Worm (Caenorhabditis elegans): ENCODE measurements around the gene F10E9.1.

F10E9.1 gene

ce11 chrIII:8356407-8356881, 33.5 kb downstream of the F10E9.1 start (continued):
- TF ChIP-seq syd-9 (tag; optimal IDR thresholded peaks at IDR 0.05) (peak; percentile 56), che-1 (tag; optimal IDR thresholded peaks at IDR 0.05) (peak; percentile 12)

ce11 chrIII:8358213-8358672, 35.3 kb downstream of the F10E9.1 start, which contains the start of the genes R05D3.8 and rfp-1:
Gene R05D3.8 (minus strand): TSS chrIII:8358327.
Gene rfp-1 (plus strand): TSS chrIII:8358622.
- no peak for TF ChIP-seq ceh-2 (tag; optimal IDR thresholded peaks at IDR 0.05)
- no peak for TF ChIP-seq hlh-6 (tag; optimal IDR thresholded peaks at IDR 0.05)
- TF ChIP-seq unc-55 (GFP tag; optimal IDR thresholded peaks at IDR 0.05), result peak; percentile 52
- TF ChIP-seq sdc-2 (tag; optimal IDR thresholded peaks at IDR 0.05), result no peak
- peak; percentile 53 for TF ChIP-seq unc-42 (tag; optimal IDR thresholded peaks at IDR 0.05)
- TF ChIP-seq ets-4 (tag; optimal IDR thresholded peaks at IDR 0.05), result no peak
- peak; percentile 40 for TF ChIP-seq hlh-30 (tag; optimal IDR thresholded peaks at IDR 0.05; ENCODE audit: insufficient read depth)
- peak; percentile 47 for TF ChIP-seq pax-1 (tag; optimal IDR thresholded peaks at IDR 0.05)
- TF ChIP-seq ceh-48 (tag; optimal IDR thresholded peaks at IDR 0.05), result no peak
- no peak for TF ChIP-seq ama-1 (optimal IDR thresholded peaks at IDR 0.05)
- TF ChIP-seq K02D7.2 (tag; optimal IDR thresholded peaks at IDR 0.05), result no peak
- no peak for TF ChIP-seq che-1 (tag; optimal IDR thresholded peaks at IDR 0.05)
- no peak for TF ChIP-seq pag-3 (tag; optimal IDR thresholded peaks at IDR 0.05; ENCODE audit: borderline replicate concordance)
- TF ChIP-seq ceh-31 (tag; optimal IDR thresholded peaks at IDR 0.05), result peak; percentile 49
- TF ChIP-seq F13H6.1 (tag; optimal IDR thresholded peaks at IDR 0.05), result no peak
- peak; percentile 15 for TF ChIP-seq ceh-30 (tag; optimal IDR thresholded peaks at IDR 0.05)
- TF ChIP-seq dmd-4 (tag; optimal IDR thresholded peaks at IDR 0.05; ENCODE audit: borderline replicate concordance), result no peak
- peak; percentile 13 for TF ChIP-seq K09A11.1 (tag; optimal IDR thresholded peaks at IDR 0.05; ENCODE audit: insufficient read depth)
- peak; percentile 35 for TF ChIP-seq ceh-18 (tag; optimal IDR thresholded peaks at IDR 0.05)
- TF ChIP-seq dve-1 (tag; optimal IDR thresholded peaks at IDR 0.05), result peak; percentile 44
- TF ChIP-seq rnt-1 (tag; optimal IDR thresholded peaks at IDR 0.05), result peak; percentile 46
- TF ChIP-seq nfya-1 (tag; optimal IDR thresholded peaks at IDR 0.05), result peak; percentile 71

ce11 chrIII:8363253-8364061, 40.5 kb downstream of the F10E9.1 start, which contains the start of gene R05D3.3:
Gene R05D3.3 (plus strand): TSS chrIII:8364011.
- no peak for TF ChIP-seq Y22D7AL.16 (tag; optimal IDR thresholded peaks at IDR 0.05)
- TF ChIP-seq tbx-7 (tag; optimal IDR thresholded peaks at IDR 0.05), result no peak
- TF ChIP-seq hlh-8 (tag; optimal IDR thresholded peaks at IDR 0.05), result no peak
- no peak for TF ChIP-seq pha-4 (tag; optimal IDR thresholded peaks at IDR 0.05)
- no peak for TF ChIP-seq C38D4.7 (GFP tag; optimal IDR thresholded peaks at IDR 0.05)

ce11 chrIII:8368619-8369018, 45.7 kb downstream of the F10E9.1 start, which contains the start of gene R05D3.9:
Gene R05D3.9 (minus strand): TSS chrIII:8368719.
- TF ChIP-seq sdc-2 (tag; optimal IDR thresholded peaks at IDR 0.05) (no peak), sox-4 (tag; optimal IDR thresholded peaks at IDR 0.05) (no peak), ceh-22 (tag; optimal IDR thresholded peaks at IDR 0.05) (no peak), mec-3 (tag; optimal IDR thresholded peaks at IDR 0.05; ENCODE audit: borderline replicate concordance) (no peak), lin-11 (tag; optimal IDR thresholded peaks at IDR 0.05) (no peak), zip-5 (tag; optimal IDR thresholded peaks at IDR 0.05) (no peak), eyg-1 (tag; optimal IDR thresholded peaks at IDR 0.05) (no peak), elt-4 (tag; optimal IDR thresholded peaks at IDR 0.05) (no peak), elt-2 (tag; optimal IDR thresholded peaks at IDR 0.05) (no peak), ceh-19 (GFP tag; optimal IDR thresholded peaks at IDR 0.05) (no peak), ttx-3 (tag; optimal IDR thresholded peaks at IDR 0.05) (no peak), C38D4.7 (GFP tag; optimal IDR thresholded peaks at IDR 0.05) (no peak), hlh-13 (GFP tag; optimal IDR thresholded peaks at IDR 0.05) (no peak)
